In the genomic region with DNA sequence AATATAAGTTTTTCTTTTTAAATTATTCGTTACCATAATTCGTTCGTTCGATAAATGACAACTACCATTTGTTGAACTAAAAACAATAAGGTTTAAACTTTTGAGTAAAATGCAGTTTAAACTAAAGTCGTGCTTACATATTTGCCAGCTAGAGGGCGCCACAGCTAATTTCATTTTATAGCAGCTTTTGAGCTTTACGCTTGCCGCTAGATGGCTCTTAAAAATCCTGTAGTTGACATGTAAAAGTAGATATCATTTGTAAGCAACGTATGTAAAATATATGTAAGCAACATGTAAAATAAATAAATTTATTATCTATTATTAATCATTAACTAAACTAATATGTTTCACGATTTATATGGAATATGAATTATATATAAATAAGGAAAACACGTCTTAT, we compare ENCODE assay signal across 1 fruit fly cellular context.
TF ChIP-seq lines count a peak whose summit lies in the region.

No protein-coding gene starts in this region.

TF ChIP-seq in whole organism, embryonic, 481 proteins besides CTCF, POLR2A, EP300 and RAD21 (continued from another document):
- TF ChIP-seq CG16813 (GFP tag; IDR thresholded peaks at IDR 0.05; lab: Robert Waterston, UW; ENCODE audit: partially characterized antibody) (peak; percentile 61), Xbp1 (GFP tag; optimal IDR thresholded peaks at IDR 0.05; lab: Kevin White, UChicago) (peak; percentile 1), slbo (GFP tag; IDR thresholded peaks at IDR 0.05; lab: Robert Waterston, UW) (no peak), gem (tag; optimal IDR thresholded peaks at IDR 0.05; lab: Kevin White, UChicago) (peak; percentile 3), gsb (GFP tag; IDR thresholded peaks at IDR 0.05; lab: Robert Waterston, UW) (no peak), CG6791 (GFP tag; IDR thresholded peaks at IDR 0.05; lab: Robert Waterston, UW; ENCODE audit: partially characterized antibody) (peak; percentile 14; the same call in 1 of the 3 replicates), Bgb (GFP tag; IDR thresholded peaks at IDR 0.05; lab: Robert Waterston, UW; ENCODE audit: partially characterized antibody) (peak; percentile 68), CG8290 (GFP tag; optimal IDR thresholded peaks at IDR 0.05; lab: Kevin White, UChicago) (no peak), CG8290 (tag; optimal IDR thresholded peaks at IDR 0.05; lab: Kevin White, UChicago) (no peak), HLH54F (GFP tag; optimal IDR thresholded peaks at IDR 0.05; lab: Kevin White, UChicago) (no peak), PHDP (tag; optimal IDR thresholded peaks at IDR 0.05; lab: Kevin White, UChicago) (peak; percentile 20), CG17361 (GFP tag; IDR thresholded peaks at IDR 0.05; lab: Robert Waterston, UW) (0 out of 3 replicates have a peak, but pooled peaks have one; percentile 8), amos (GFP tag; IDR thresholded peaks at IDR 0.05; lab: Robert Waterston, UW; ENCODE audit: partially characterized antibody) (peak; percentile 61), Lhr (GFP tag; optimal IDR thresholded peaks at IDR 0.05; lab: Kevin White, UChicago) (peak; percentile 7), bab2 (GFP tag; optimal IDR thresholded peaks at IDR 0.05; lab: Kevin White, UChicago) (no peak), vvl (GFP tag; IDR thresholded peaks at IDR 0.05; lab: Robert Waterston, UW) (peak; percentile 41; the same call in 1 of the 2 replicates), bsh (GFP tag; optimal IDR thresholded peaks at IDR 0.05; lab: Kevin White, UChicago) (peak in 1 of 2 experiments; percentile 5), fru (optimal IDR thresholded peaks at IDR 0.05; lab: Kevin White, UChicago) (no peak), H2.0 (GFP tag; IDR thresholded peaks at IDR 0.05; lab: Robert Waterston, UW) (0 out of 2 replicates have a peak, but pooled peaks have one; percentile 4), HLHmδ (GFP tag; optimal IDR thresholded peaks at IDR 0.05; lab: Kevin White, UChicago) (no peak), CG16863 (GFP tag; optimal IDR thresholded peaks at IDR 0.05; lab: Kevin White, UChicago) (no peak), stwl (tag; optimal IDR thresholded peaks at IDR 0.05; lab: Kevin White, UChicago) (peak; percentile 37), crc (GFP tag; optimal IDR thresholded peaks at IDR 0.05; lab: Kevin White, UChicago) (no peak), odd (GFP tag; optimal IDR thresholded peaks at IDR 0.05; lab: Kevin White, UChicago) (no peak), z (GFP tag; IDR thresholded peaks at IDR 0.05; lab: Robert Waterston, UW) (peak; percentile 56; the same call in 1 of the 3 replicates), CG34376 (GFP tag; optimal IDR thresholded peaks at IDR 0.05; lab: Kevin White, UChicago) (no peak), knrl (GFP tag; IDR thresholded peaks at IDR 0.05; lab: Robert Waterston, UW; ENCODE audit: partially characterized antibody) (peak; percentile 33; the same call in 1 of the 3 replicates), crol (GFP tag; IDR thresholded peaks at IDR 0.05; lab: Robert Waterston, UW) (no peak), Sry-δ (GFP tag; optimal IDR thresholded peaks at IDR 0.05; lab: Kevin White, UChicago) (no peak), CG17568 (GFP tag; optimal IDR thresholded peaks at IDR 0.05; lab: Kevin White, UChicago) (no peak), CG32532 (GFP tag; IDR thresholded peaks at IDR 0.05; lab: Robert Waterston, UW) (peak; percentile 55), Dbx (GFP tag; IDR thresholded peaks at IDR 0.05; lab: Robert Waterston, UW) (peak; percentile 42; the same call in 1 of the 3 replicates), CG42726 (GFP tag; IDR thresholded peaks at IDR 0.05; lab: Robert Waterston, UW; ENCODE audit: partially characterized antibody) (peak; percentile 35; the same call in 1 of the 2 replicates), CoRest (tag; optimal IDR thresholded peaks at IDR 0.05; lab: Kevin White, UChicago) (peak; percentile 4), btn (GFP tag; optimal IDR thresholded peaks at IDR 0.05; lab: Kevin White, UChicago) (no peak), ttk (GFP tag; IDR thresholded peaks at IDR 0.05; lab: Robert Waterston, UW) (no peak), CG1792 (GFP tag; optimal IDR thresholded peaks at IDR 0.05; lab: Kevin White, UChicago) (no peak)
TF ChIP-seq in whole organism, embryonic: peak in this region for 28.
